Worm (Caenorhabditis elegans) whole organism, L4 larva: ENCODE data around the gene cysl-4.

Experiments
- ceh-28 ChIP-seq: fragments of 150-350 bp; optimal IDR thresholded peaks from 2 replicates; lab custom pipeline; 2014; ENCODE audit warnings: missing biosample characterization, missing genetic modification reagents, missing genetic modification characterization
- ceh-82 ChIP-seq: sonication (generic microtip); optimal IDR thresholded peaks from 2 replicates; lab custom pipeline; 2017; ENCODE audit warnings: missing biosample characterization, missing genetic modification characterization
- daf-12 ChIP-seq: fragments of 150-350 bp; optimal IDR thresholded peaks from 2 replicates; lab custom pipeline; 2014; ENCODE audit warnings: missing biosample characterization, missing genetic modification reagents, missing genetic modification characterization
- dmd-8 ChIP-seq: fragments of 200-800 bp; sonication (Bioruptor generic); IDR thresholded peaks from 2 replicates; pipeline ENCODE4 v1.3.6; 2022; ENCODE audit warnings: missing genetic modification characterization, missing compliant biosample characterization
- duxl-1 ChIP-seq: sonication (generic microtip); optimal IDR thresholded peaks from 2 replicates; lab custom pipeline; 2016; ENCODE audit warnings: mild to moderate bottlenecking, missing genetic modification characterization, moderate library complexity, missing compliant biosample characterization; ENCODE audit not compliant: poor library complexity
- lin-39 ChIP-seq: fragments of 150-350 bp; optimal IDR thresholded peaks from 2 replicates; lab custom pipeline; 2014; ENCODE audit warnings: missing biosample characterization, missing genetic modification reagents, missing genetic modification characterization
- mep-1 ChIP-seq: fragments of 150-350 bp; sonication (generic microtip); optimal IDR thresholded peaks from 3 replicates; lab custom pipeline; 2014; ENCODE audit warnings: missing biosample characterization, missing genetic modification characterization
- nhr-11 ChIP-seq: fragments of 150-350 bp; optimal IDR thresholded peaks from 2 replicates; lab custom pipeline; 2014; ENCODE audit warnings: missing biosample characterization, missing genetic modification characterization
- nhr-77 ChIP-seq: fragments of 150-350 bp; optimal IDR thresholded peaks from 2 replicates; lab custom pipeline; 2014; ENCODE audit warnings: missing biosample characterization, missing genetic modification characterization
- skn-1 ChIP-seq: fragments of 150-350 bp; optimal IDR thresholded peaks from 2 replicates; lab custom pipeline; 2014; ENCODE audit warnings: missing biosample characterization, missing genetic modification characterization

ce11 chrV:2035545-2035944, 30.8 kb downstream of the cysl-4 start, which contains the start of gene srab-23:
- TF ChIP-seq skn-1 (tag; lab: Kevin White, UChicago), result no peak
- no peak for TF ChIP-seq ceh-82
- no peak for TF ChIP-seq duxl-1 (tag; lab: Kevin White, UChicago)
- TF ChIP-seq mep-1 (tag; lab: Kevin White, UChicago), result no peak
- no peak for TF ChIP-seq dmd-8 (GFP tag; lab: Robert Waterston, UW)
- TF ChIP-seq lin-39 (tag; lab: Kevin White, UChicago), result no peak
- no peak for TF ChIP-seq nhr-77
- no peak for TF ChIP-seq nhr-11 (tag; lab: Kevin White, UChicago)
- no peak for TF ChIP-seq daf-12 (tag; lab: Kevin White, UChicago)
- TF ChIP-seq ceh-28, result no peak
